Fruit fly (Drosophila melanogaster): ENCODE measurements around the gene CG34448.

Gene CG34448

dm6 chr2L:2426444-2427188 is 8.9 kb upstream of the CG34448 start (continued):
- TF ChIP-seq CG6854 (GFP tag; optimal IDR thresholded peaks at IDR 0.05) (no peak), sna (GFP tag; IDR thresholded peaks at IDR 0.05; ENCODE audit: partially characterized antibody) (no peak), ato (GFP tag; IDR thresholded peaks at IDR 0.05; ENCODE audit: partially characterized antibody) (no peak), fd102C (GFP tag; optimal IDR thresholded peaks at IDR 0.05) (no peak), insv (GFP tag; optimal IDR thresholded peaks at IDR 0.05) (no peak), CG12104 (GFP tag; optimal IDR thresholded peaks at IDR 0.05) (no peak)

DNA sequence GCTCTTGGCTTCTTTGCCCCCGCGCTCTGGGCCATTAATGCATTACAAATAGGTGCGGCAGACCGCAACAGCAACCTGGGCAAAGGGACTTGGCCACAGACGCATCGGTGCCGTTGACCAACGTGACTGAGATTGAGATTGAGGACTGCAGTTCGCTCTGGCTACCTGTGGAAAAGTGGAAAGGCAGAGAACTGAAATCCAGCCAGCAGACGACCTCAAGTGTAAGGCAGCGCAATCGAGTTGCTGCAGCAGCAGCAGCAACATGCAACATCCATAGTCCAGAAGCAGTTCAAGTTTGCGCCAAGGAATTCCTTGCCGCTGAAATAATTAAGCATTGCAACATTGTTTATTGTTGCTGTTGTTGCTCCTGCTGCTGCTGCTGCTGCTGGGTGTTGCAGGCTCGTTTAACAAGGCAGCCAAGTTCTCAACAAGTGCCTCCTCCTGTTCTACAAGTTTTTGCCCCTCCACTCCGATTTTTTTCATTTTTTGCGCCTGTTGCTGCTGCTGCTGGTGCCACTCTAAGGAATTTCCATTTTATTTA is 8.0 kb upstream of the CG34448 start:
- TF ChIP-seq nom (GFP tag; optimal IDR thresholded peaks at IDR 0.05): peak; percentile 10
- TF ChIP-seq sd (tag; optimal IDR thresholded peaks at IDR 0.05): no peak
- no peak for TF ChIP-seq CG13424 (tag; optimal IDR thresholded peaks at IDR 0.05)
- TF ChIP-seq Ets65A (GFP tag): peak; percentile 37
- no peak for TF ChIP-seq Hr3 (GFP tag; optimal IDR thresholded peaks at IDR 0.05)
- TF ChIP-seq CG5953 (GFP tag; IDR thresholded peaks at IDR 0.05): no peak
- TF ChIP-seq CG4707 (GFP tag; optimal IDR thresholded peaks at IDR 0.05): no peak

DNA sequence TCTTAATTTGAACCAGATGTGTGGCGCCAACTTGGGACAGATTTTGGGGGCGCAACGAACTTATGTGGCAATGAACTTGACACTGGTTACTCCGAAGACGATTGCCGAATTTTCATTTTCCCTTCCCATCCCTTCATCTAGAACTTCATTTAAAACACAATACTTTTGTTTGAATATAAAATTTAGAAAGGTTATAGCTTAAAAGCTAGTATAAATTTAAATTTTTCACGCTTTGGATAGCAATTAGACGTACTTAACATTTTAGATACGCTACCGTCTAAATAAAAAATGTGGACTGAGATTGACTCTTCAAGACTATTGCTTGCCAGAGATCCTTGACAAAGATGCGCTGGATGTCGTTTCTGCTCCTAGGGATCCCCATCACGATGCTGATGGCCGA is 6.7 kb upstream of the CG34448 start, which contains the start of gene CG44139:
CG44139 (plus strand) TSS at position 301 of the 400 bp plus-strand sequence.
- TF ChIP-seq CG4730 (GFP tag; IDR thresholded peaks at IDR 0.05) (no peak), gt (GFP tag; IDR thresholded peaks at IDR 0.05) (no peak), phol (tag; optimal IDR thresholded peaks at IDR 0.05) (no peak), CG1602 (GFP tag; optimal IDR thresholded peaks at IDR 0.05) (no peak), HLHmδ (GFP tag; optimal IDR thresholded peaks at IDR 0.05) (no peak), CG16779 (GFP tag; IDR thresholded peaks at IDR 0.05) (no peak), CG11560 (tag; IDR thresholded peaks at IDR 0.05) (no peak), CG7963 (GFP tag; IDR thresholded peaks at IDR 0.05; ENCODE audit: partially characterized antibody) (no peak), fu2 (GFP tag; optimal IDR thresholded peaks at IDR 0.05) (no peak), HmgZ (tag; optimal IDR thresholded peaks at IDR 0.05) (no peak), wdn (GFP tag; IDR thresholded peaks at IDR 0.05) (no peak), br (optimal IDR thresholded peaks at IDR 0.05) (no peak), so (GFP tag; IDR thresholded peaks at IDR 0.05) (no peak), gem (tag; optimal IDR thresholded peaks at IDR 0.05) (no peak), Spps (tag; optimal IDR thresholded peaks at IDR 0.05) (no peak), YL-1 (GFP tag; optimal IDR thresholded peaks at IDR 0.05) (no peak), CG32532 (GFP tag; IDR thresholded peaks at IDR 0.05) (no peak), sisA (GFP tag; IDR thresholded peaks at IDR 0.05) (no peak)

- TF ChIP-seq CG17829 (tag; optimal IDR thresholded peaks at IDR 0.05): peak; percentile 79
- TF ChIP-seq Ets97D (GFP tag; optimal IDR thresholded peaks at IDR 0.05): peak; percentile 23
- TF ChIP-seq BtbVII (GFP tag; optimal IDR thresholded peaks at IDR 0.05): peak; percentile 43
- peak; percentile 35 for TF ChIP-seq fd3F (GFP tag; optimal IDR thresholded peaks at IDR 0.05)
- TF ChIP-seq CG8388 (GFP tag; optimal IDR thresholded peaks at IDR 0.05): peak; percentile 79
- TF ChIP-seq vvl (GFP tag; IDR thresholded peaks at IDR 0.05): peak; percentile 77
- peak; percentile 48 for TF ChIP-seq Six4 (GFP tag; optimal IDR thresholded peaks at IDR 0.05)
- TF ChIP-seq croc (GFP tag; conservative IDR thresholded peaks at IDR 0.05): peak; percentile 43; the same call in 2 of the 3 replicates
- TF ChIP-seq Dfd (GFP tag; optimal IDR thresholded peaks at IDR 0.05): no peak
- peak; percentile 86 for TF ChIP-seq sens (GFP tag)
- peak; percentile 10 for TF ChIP-seq CG6254 (GFP tag; optimal IDR thresholded peaks at IDR 0.05)
- TF ChIP-seq CG1603 (tag; optimal IDR thresholded peaks at IDR 0.05): peak; percentile 38
- TF ChIP-seq Mes4 (GFP tag; optimal IDR thresholded peaks at IDR 0.05): no peak
- TF ChIP-seq lmd (GFP tag; IDR thresholded peaks at IDR 0.05): peak; percentile 32; the same call in 1 of the 2 replicates
- peak; percentile 70 for TF ChIP-seq CG32532 (GFP tag; IDR thresholded peaks at IDR 0.05)
- TF ChIP-seq Adf1 (GFP tag; IDR thresholded peaks at IDR 0.05): peak; percentile 15; the same call in 1 of the 2 replicates
These were observed 2.7 kb upstream of the CG34448 start, which contains the start of gene CG9886 for dm6 chr2L:2420490-2420889. Gene CG9886, plus strand, starts transcription at chr2L:2420830.
